Worm (Caenorhabditis elegans) whole organism, midembryonic: Measurements from ENCODE around the gene mca-1.

Experiments used
- T22C8.4 ChIP-seq: fragments of 200-800 bp; sonication (Bioruptor generic); IDR thresholded peaks from 2 replicates; pipeline ENCODE4 v1.3.6; 2022; ENCODE audit warnings: missing genetic modification characterization, missing compliant biosample characterization
- flt-1 ChIP-seq: fragments of 200-800 bp; sonication (Bioruptor generic); IDR thresholded peaks from 2 replicates; pipeline ENCODE4 v1.3.6; 2022; ENCODE audit warnings: missing genetic modification characterization, missing compliant biosample characterization
- ztf-23 ChIP-seq: fragments of 200-800 bp; sonication (Bioruptor generic); IDR thresholded peaks from 2 replicates; pipeline ENCODE4 v1.3.6; 2022; ENCODE audit warnings: missing genetic modification reagents, missing genetic modification characterization, missing compliant biosample characterization

DNA sequence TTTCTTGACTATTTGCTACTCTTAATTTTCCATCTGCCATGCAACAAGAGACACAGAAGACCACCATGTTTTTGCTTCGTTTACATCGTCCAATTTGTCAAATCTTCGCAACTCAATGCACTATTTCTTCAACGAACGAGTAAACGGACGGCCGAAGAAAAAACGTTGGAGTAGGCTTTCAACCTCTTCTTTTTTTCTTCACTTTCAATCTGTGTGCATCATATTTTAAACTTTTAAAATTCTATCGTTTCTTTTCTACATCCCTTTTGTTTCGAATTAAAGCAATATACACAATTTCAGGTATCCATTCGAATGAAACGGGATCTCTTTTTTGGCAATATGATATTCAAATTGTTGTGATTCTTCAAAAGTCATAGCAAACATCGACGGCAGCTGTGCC lies 23.0 kb upstream of the mca-1 start, which contains the start of gene acc-1:
- TF ChIP-seq T22C8.4 (GFP tag; lab: Robert Waterston, UW) (no peak), ztf-23 (GFP tag; lab: Robert Waterston, UW) (no peak), flt-1 (GFP tag; lab: Robert Waterston, UW) (no peak)
